Worm (Caenorhabditis elegans) whole organism, young adult: ENCODE measurements around the gene clec-40.

Experiments used
- B0261.1 ChIP-seq: sonication (generic microtip); optimal IDR thresholded peaks from 2 replicates; lab custom pipeline; 2016; ENCODE audit warnings: mild to moderate bottlenecking, missing genetic modification characterization, moderate library complexity, missing compliant biosample characterization
- B0336.3 ChIP-seq: fragments of 200-800 bp; sonication (Bioruptor generic); IDR thresholded peaks from 2 replicates; pipeline ENCODE4 v1.3.6; 2022; ENCODE audit warnings: missing genetic modification characterization, missing compliant biosample characterization
- C06A6.2 ChIP-seq: fragments of 200-800 bp; sonication (Bioruptor generic); conservative IDR thresholded peaks from 2 replicates; pipeline ENCODE4 v1.3.6; 2022; ENCODE audit warnings: missing genetic modification characterization, missing compliant biosample characterization
- F10E7.11 ChIP-seq: sonication (generic microtip); optimal IDR thresholded peaks from 2 replicates; lab custom pipeline; 2017; ENCODE audit warnings: mild to moderate bottlenecking, missing genetic modification characterization, moderate library complexity, missing compliant biosample characterization
- F23B12.7 ChIP-seq: sonication (generic microtip); optimal IDR thresholded peaks from 2 replicates; lab custom pipeline; 2017; ENCODE audit warnings: missing genetic modification characterization, mild to moderate bottlenecking, missing compliant biosample characterization, antibody characterized with exemption, moderate library complexity; ENCODE audit not compliant: insufficient read depth
- F33H1.4 ChIP-seq: fragments of 200-800 bp; sonication (Bioruptor generic); IDR thresholded peaks from 2 replicates; pipeline ENCODE4 v1.3.6; 2022; ENCODE audit warnings: missing genetic modification reagents, missing genetic modification characterization, missing compliant biosample characterization
- K12H6.12 ChIP-seq: fragments of 200-800 bp; sonication (Bioruptor generic); optimal IDR thresholded peaks from 2 replicates; lab custom pipeline; 2018; ENCODE audit warnings: mild to moderate bottlenecking, missing genetic modification characterization, missing compliant biosample characterization
- akir-1 ChIP-seq: fragments of 200-800 bp; sonication (Bioruptor generic); optimal IDR thresholded peaks from 2 replicates; lab custom pipeline; 2018; ENCODE audit warnings: mild to moderate bottlenecking, missing genetic modification characterization, moderate library complexity, missing compliant biosample characterization
- ama-1 ChIP-seq, 3 experiments: fragments of 150-350 bp in 1 of 3; sonication (generic microtip) in 2 of 3; optimal IDR thresholded peaks; 2 replicates each; lab custom pipeline; 2014 to 2018; ENCODE audit warnings: missing biosample characterization in 2 of 3, missing genetic modification characterization in 2 of 3, missing genetic modification reagents in 2 of 3
- aptf-3 ChIP-seq: fragments of 200-800 bp; sonication (Bioruptor generic); IDR thresholded peaks from 2 replicates; pipeline ENCODE4 v1.3.6; 2022; ENCODE audit warnings: missing genetic modification characterization, missing compliant biosample characterization
- atf-7 ChIP-seq: sonication (generic microtip); optimal IDR thresholded peaks from 2 replicates; lab custom pipeline; 2017; ENCODE audit warnings: mild to moderate bottlenecking, missing genetic modification characterization, missing compliant biosample characterization
- attf-6 ChIP-seq: fragments of 200-800 bp; sonication (Bioruptor generic); IDR thresholded peaks from 2 replicates; pipeline ENCODE4 v1.3.6; 2022; ENCODE audit warnings: missing genetic modification reagents, missing genetic modification characterization, missing compliant biosample characterization
- cebp-1 ChIP-seq, 2 experiments: fragments of 200-800 bp in 1 of 2; sonication (Bioruptor generic) in 1 of 2; sonication (generic microtip) in 1 of 2; IDR thresholded peaks in 1 of 2; optimal IDR thresholded peaks in 1 of 2; 2 replicates each; pipeline versions ENCODE4 v1.3.6 to Lab custom; 2017 to 2022; ENCODE audit warnings: missing compliant biosample characterization in 2 of 2, missing genetic modification characterization in 2 of 2, mild to moderate bottlenecking in 1 of 2, missing genetic modification reagents in 1 of 2, moderate library complexity in 1 of 2
- cebp-2 ChIP-seq: fragments of 200-800 bp; sonication (Bioruptor generic); IDR thresholded peaks from 2 replicates; pipeline ENCODE4 v1.3.6; 2022; ENCODE audit warnings: missing genetic modification characterization, missing compliant biosample characterization
- ceh-100 ChIP-seq: fragments of 200-800 bp; sonication (Bioruptor generic); IDR thresholded peaks from 2 replicates; pipeline ENCODE4 v1.3.6; 2022; ENCODE audit warnings: missing genetic modification reagents, missing genetic modification characterization, missing compliant biosample characterization
- ceh-40 ChIP-seq: fragments of 200-800 bp; sonication (Bioruptor generic); IDR thresholded peaks from 2 replicates; pipeline ENCODE4 v1.3.6; 2022; ENCODE audit warnings: missing genetic modification characterization, missing compliant biosample characterization
- ceh-79 ChIP-seq: sonication (generic microtip); optimal IDR thresholded peaks from 2 replicates; lab custom pipeline; 2017; ENCODE audit warnings: mild to moderate bottlenecking, missing genetic modification characterization, missing compliant biosample characterization
- die-1 ChIP-seq: sonication (generic microtip); optimal IDR thresholded peaks from 2 replicates; lab custom pipeline; 2016; ENCODE audit warnings: missing genotype, mild to moderate bottlenecking, missing genetic modification characterization, missing compliant biosample characterization
- dox-1 ChIP-seq: fragments of 200-800 bp; sonication (Bioruptor generic); IDR thresholded peaks from 2 replicates; pipeline ENCODE4 v1.3.6; 2022; ENCODE audit warnings: missing genetic modification reagents, missing genetic modification characterization, missing compliant biosample characterization
- dpff-1 ChIP-seq: sonication (generic microtip); optimal IDR thresholded peaks from 2 replicates; lab custom pipeline; 2017; ENCODE audit warnings: mild to moderate bottlenecking, missing genetic modification characterization, missing compliant biosample characterization
- efl-1 ChIP-seq: fragments of 150-350 bp; optimal IDR thresholded peaks from 2 replicates; lab custom pipeline; 2014; ENCODE audit warnings: missing biosample characterization, missing genetic modification reagents, missing genetic modification characterization
- ets-4 ChIP-seq: fragments of 200-800 bp; sonication (Bioruptor generic); optimal IDR thresholded peaks from 2 replicates; lab custom pipeline; 2018; ENCODE audit warnings: mild to moderate bottlenecking, missing genetic modification characterization, missing compliant biosample characterization
- him-1 ChIP-seq: sonication (generic microtip); optimal IDR thresholded peaks from 2 replicates; lab custom pipeline; 2016; ENCODE audit warnings: missing genotype, missing genetic modification reagents, missing genetic modification characterization, missing compliant biosample characterization
- hlh-12 ChIP-seq: sonication (generic microtip); optimal IDR thresholded peaks from 2 replicates; lab custom pipeline; 2016; ENCODE audit warnings: missing genetic modification characterization, missing compliant biosample characterization
- let-526 ChIP-seq: fragments of 200-800 bp; sonication (Bioruptor generic); IDR thresholded peaks from 2 replicates; pipeline ENCODE4 v1.3.6; 2022; ENCODE audit warnings: missing genetic modification reagents, missing genetic modification characterization, missing compliant biosample characterization
- let-607 ChIP-seq, 2 experiments: fragments of 200-800 bp in 1 of 2; sonication (Bioruptor generic) in 1 of 2; sonication (generic microtip) in 1 of 2; optimal IDR thresholded peaks; 2 replicates each; lab custom pipeline; 2016 to 2018; ENCODE audit warnings: mild to moderate bottlenecking in 2 of 2, missing compliant biosample characterization in 2 of 2, missing genetic modification characterization in 2 of 2, moderate library complexity in 2 of 2, missing genotype in 1 of 2
- lsl-1 ChIP-seq: fragments of 200-800 bp; sonication (Bioruptor generic); optimal IDR thresholded peaks from 2 replicates; lab custom pipeline; 2018; ENCODE audit warnings: mild to moderate bottlenecking, missing genetic modification characterization, moderate library complexity, missing compliant biosample characterization
- madf-8 ChIP-seq: fragments of 200-800 bp; sonication (Bioruptor generic); conservative IDR thresholded peaks from 2 replicates; pipeline ENCODE4 v1.3.6; 2022; ENCODE audit warnings: missing genetic modification reagents, missing genetic modification characterization, missing compliant biosample characterization
- mel-28 ChIP-seq: sonication (generic microtip); optimal IDR thresholded peaks from 2 replicates; lab custom pipeline; 2016; ENCODE audit warnings: borderline replicate concordance, mild to moderate bottlenecking, missing genetic modification characterization, missing compliant biosample characterization
- mxl-1 ChIP-seq: sonication (generic microtip); optimal IDR thresholded peaks from 2 replicates; lab custom pipeline; 2016; ENCODE audit warnings: missing genetic modification characterization, missing compliant biosample characterization
- nhr-120 ChIP-seq: fragments of 200-800 bp; sonication (Bioruptor generic); IDR thresholded peaks from 2 replicates; pipeline ENCODE4 v1.3.6; 2022; ENCODE audit warnings: missing genetic modification characterization, missing compliant biosample characterization
- nhr-179 ChIP-seq: sonication (generic microtip); optimal IDR thresholded peaks from 2 replicates; lab custom pipeline; 2016; ENCODE audit warnings: mild to moderate bottlenecking, missing genetic modification characterization, missing compliant biosample characterization
- nhr-80 ChIP-seq: sonication (generic microtip); optimal IDR thresholded peaks from 2 replicates; lab custom pipeline; 2016; ENCODE audit warnings: missing genetic modification characterization, missing compliant biosample characterization
- nhr-90 ChIP-seq: sonication (generic microtip); optimal IDR thresholded peaks from 2 replicates; lab custom pipeline; 2016; ENCODE audit warnings: missing genotype, mild to moderate bottlenecking, missing genetic modification characterization, missing compliant biosample characterization
- pbrm-1 ChIP-seq: fragments of 200-800 bp; sonication (Bioruptor generic); IDR thresholded peaks from 2 replicates; pipeline ENCODE4 v1.3.6; 2022; ENCODE audit warnings: missing genetic modification reagents, missing genetic modification characterization, missing compliant biosample characterization
- pha-4 ChIP-seq: fragments of 150-350 bp; sonication (generic microtip); optimal IDR thresholded peaks from 2 replicates; lab custom pipeline; 2014; ENCODE audit warnings: missing biosample characterization, missing genetic modification reagents, missing genetic modification characterization
- rcor-1 ChIP-seq: fragments of 200-800 bp; sonication (Bioruptor generic); IDR thresholded peaks from 2 replicates; pipeline ENCODE4 v1.3.6; 2022; ENCODE audit warnings: missing genetic modification reagents, missing genetic modification characterization, missing compliant biosample characterization
- sdz-38 ChIP-seq: sonication (generic microtip); optimal IDR thresholded peaks from 2 replicates; lab custom pipeline; 2016; ENCODE audit warnings: missing genotype, missing genetic modification characterization, missing compliant biosample characterization
- snpc-3.4 ChIP-seq: sonication (generic microtip); optimal IDR thresholded peaks from 2 replicates; lab custom pipeline; 2017; ENCODE audit warnings: missing genetic modification characterization, mild to moderate bottlenecking, missing compliant biosample characterization, antibody characterized with exemption, moderate library complexity, missing genotype, missing genetic modification reagents
- somi-1 ChIP-seq: fragments of 200-800 bp; sonication (Bioruptor generic); optimal IDR thresholded peaks from 2 replicates; lab custom pipeline; 2018; ENCODE audit warnings: mild to moderate bottlenecking, missing genetic modification characterization, missing compliant biosample characterization
- sptf-2 ChIP-seq: fragments of 200-800 bp; sonication (Bioruptor generic); optimal IDR thresholded peaks from 2 replicates; lab custom pipeline; 2018; ENCODE audit warnings: mild to moderate bottlenecking, missing genetic modification characterization, missing compliant biosample characterization
- tbp1 ChIP-seq: fragments of 200-800 bp; sonication (Bioruptor generic); optimal IDR thresholded peaks from 2 replicates; lab custom pipeline; 2018; ENCODE audit warnings: mild to moderate bottlenecking, missing genetic modification characterization, missing compliant biosample characterization
- tbx-9 ChIP-seq: sonication (generic microtip); optimal IDR thresholded peaks from 2 replicates; lab custom pipeline; 2016; ENCODE audit warnings: borderline replicate concordance, missing genetic modification characterization, inconsistent platforms, missing compliant biosample characterization
- unc-130 ChIP-seq: sonication (generic microtip); optimal IDR thresholded peaks from 2 replicates; lab custom pipeline; 2016; ENCODE audit warnings: missing genetic modification reagents, missing genetic modification characterization, missing compliant biosample characterization
- xnd-1 ChIP-seq: sonication (generic microtip); optimal IDR thresholded peaks from 2 replicates; lab custom pipeline; 2016; ENCODE audit warnings: missing genotype, missing genetic modification reagents, missing genetic modification characterization, missing compliant biosample characterization
- ztf-25 ChIP-seq: fragments of 200-800 bp; sonication (Bioruptor generic); IDR thresholded peaks from 2 replicates; pipeline ENCODE4 v1.3.6; 2022; ENCODE audit warnings: missing genetic modification reagents, missing genetic modification characterization, missing compliant biosample characterization
- ztf-26 ChIP-seq: sonication (generic microtip); optimal IDR thresholded peaks from 2 replicates; lab custom pipeline; 2017; ENCODE audit warnings: missing genetic modification characterization, missing compliant biosample characterization

clec-40 gene

DNA sequence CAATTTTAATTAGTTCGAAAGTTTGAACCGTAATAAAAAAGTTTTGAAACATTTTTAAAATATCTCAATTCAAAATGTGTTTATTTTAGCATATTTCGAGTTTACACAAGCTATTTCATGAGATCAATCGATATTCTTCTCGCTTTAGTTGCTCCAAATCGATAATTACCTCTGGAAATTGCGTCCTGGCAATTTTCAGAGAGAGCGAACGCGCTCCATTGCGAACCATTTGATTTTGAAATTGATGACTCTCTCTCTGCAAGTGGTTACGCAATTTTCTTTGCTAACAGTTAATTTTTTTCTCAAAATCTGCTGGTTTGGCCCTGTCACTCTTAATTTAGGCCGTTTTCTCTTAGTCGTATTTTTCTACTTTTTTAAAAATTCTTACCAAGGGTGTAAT is 40.4 kb downstream of the clec-40 start:
- TF ChIP-seq cebp-1 (GFP tag; IDR thresholded peaks at IDR 0.05; lab: Robert Waterston, UW) (no peak), cebp-1 (tag; optimal IDR thresholded peaks at IDR 0.05; lab: Kevin White, UChicago) (peak; percentile 67), ets-4 (GFP tag; lab: Kevin White, UChicago) (no peak)

DNA sequence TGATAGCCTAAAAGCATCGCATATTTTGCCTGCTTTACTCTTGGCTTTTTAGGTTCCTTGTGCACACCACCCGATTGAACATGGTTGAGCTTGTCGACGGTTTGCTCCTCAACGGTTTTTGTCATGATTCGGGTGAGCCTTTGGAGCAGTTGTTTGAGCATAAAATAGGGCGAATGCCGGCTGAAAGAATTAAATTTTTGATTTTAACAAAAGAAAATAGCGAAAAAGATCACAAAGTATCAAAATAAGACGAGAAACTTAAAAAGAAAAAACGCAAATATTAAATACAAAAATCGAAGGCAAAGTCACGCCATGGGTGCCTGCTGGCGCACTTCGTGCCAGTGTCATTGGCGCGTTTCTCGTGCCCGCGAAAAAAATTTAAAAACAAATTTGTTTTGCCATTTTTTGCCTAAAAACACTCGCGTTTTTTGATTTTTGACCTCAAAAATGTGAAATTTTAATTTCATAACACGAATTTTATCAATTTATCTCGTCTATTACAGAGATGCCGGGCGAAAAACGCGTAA is 46.0 kb downstream of the clec-40 start, which contains the start of the genes ctps-1 and pus-1:
Gene ctps-1 (plus strand): TSS at position 51 of the 527 bp plus-strand sequence.
Gene pus-1 (minus strand): TSS at position 125 of the 527 bp plus-strand sequence.
- no peak for TF ChIP-seq ztf-26 (tag; lab: Kevin White, UChicago)
- TF ChIP-seq sdz-38 (tag; lab: Kevin White, UChicago) = no peak
- TF ChIP-seq aptf-3 = no peak
- TF ChIP-seq mxl-1 (tag; lab: Kevin White, UChicago) = no peak
- TF ChIP-seq F33H1.4 (GFP tag; lab: Robert Waterston, UW) = peak; percentile 68
- TF ChIP-seq sptf-2 (GFP tag; lab: Kevin White, UChicago) = no peak
- no peak for TF ChIP-seq K12H6.12
- TF ChIP-seq cebp-2 (GFP tag; lab: Robert Waterston, UW) = no peak
- no peak for TF ChIP-seq ama-1 (optimal IDR thresholded peaks at IDR 0.05; lab: Kevin White, UChicago)
- TF ChIP-seq ama-1 (GFP tag; optimal IDR thresholded peaks at IDR 0.05; lab: Kevin White, UChicago) = no peak
- no peak for TF ChIP-seq die-1 (tag; lab: Kevin White, UChicago)
- TF ChIP-seq tbp1 (GFP tag; lab: Kevin White, UChicago) = peak; percentile 39
- TF ChIP-seq nhr-120 = no peak
- TF ChIP-seq ztf-25 (GFP tag; lab: Robert Waterston, UW) = no peak
- TF ChIP-seq rcor-1 (GFP tag; lab: Robert Waterston, UW) = peak; percentile 80
- no peak for TF ChIP-seq him-1
- TF ChIP-seq let-607 (tag; optimal IDR thresholded peaks at IDR 0.05; lab: Kevin White, UChicago) = no peak
- no peak for TF ChIP-seq F10E7.11 (tag; lab: Kevin White, UChicago)
- no peak for TF ChIP-seq pha-4
- TF ChIP-seq lsl-1 (GFP tag; lab: Kevin White, UChicago) = peak; percentile 68
- TF ChIP-seq efl-1 (GFP tag; lab: Kevin White, UChicago) = peak; percentile 80
- peak; percentile 70 for TF ChIP-seq dox-1
- no peak for TF ChIP-seq nhr-80 (tag; lab: Kevin White, UChicago)
- TF ChIP-seq akir-1 = no peak
- TF ChIP-seq nhr-179 (tag; lab: Kevin White, UChicago) = no peak
- no peak for TF ChIP-seq tbx-9 (tag; lab: Kevin White, UChicago)
- TF ChIP-seq atf-7 (tag; lab: Kevin White, UChicago) = no peak
- TF ChIP-seq dpff-1 (tag; lab: Kevin White, UChicago) = no peak
- 0 out of 2 replicates have a peak, but pooled peaks have one; percentile 21 for TF ChIP-seq ceh-100 (GFP tag; lab: Robert Waterston, UW)
- TF ChIP-seq ceh-40 (GFP tag; lab: Robert Waterston, UW) = no peak
- TF ChIP-seq snpc-3.4 (tag; lab: Kevin White, UChicago) = peak; percentile 72
- TF ChIP-seq unc-130 = peak; percentile 25
- TF ChIP-seq let-526 (GFP tag; lab: Robert Waterston, UW) = no peak
- TF ChIP-seq hlh-12 = no peak
- TF ChIP-seq attf-6 (GFP tag; lab: Robert Waterston, UW) = peak; percentile 85
- TF ChIP-seq nhr-90 = no peak
- TF ChIP-seq ceh-79 (tag; lab: Kevin White, UChicago) = no peak
- TF ChIP-seq F23B12.7 (tag; lab: Kevin White, UChicago) = no peak
- TF ChIP-seq xnd-1 (tag; lab: Kevin White, UChicago) = peak; percentile 70
- TF ChIP-seq mel-28 (tag; lab: Kevin White, UChicago) = no peak
- TF ChIP-seq pbrm-1 = peak; percentile 80; the same call in 1 of the 2 replicates
- TF ChIP-seq B0261.1 = no peak
- peak; percentile 61 for TF ChIP-seq B0336.3 (GFP tag; lab: Robert Waterston, UW)
- no peak for TF ChIP-seq C06A6.2
- no peak for TF ChIP-seq somi-1 (GFP tag; lab: Kevin White, UChicago)
- TF ChIP-seq madf-8 = peak; percentile 71
